Worm (Caenorhabditis elegans) whole organism, L1 larva: ENCODE data around the gene C06A1.7.

Experiments
- C34B4.2 ChIP-seq: sonication (generic microtip); optimal IDR thresholded peaks from 2 replicates; lab custom pipeline; 2017; ENCODE audit warnings: mild to moderate bottlenecking, missing genetic modification characterization, missing compliant biosample characterization
- aha-1 ChIP-seq: fragments of 150-350 bp; optimal IDR thresholded peaks from 2 replicates; lab custom pipeline; 2014; ENCODE audit warnings: missing biosample characterization, missing genetic modification characterization
- alr-1 ChIP-seq: fragments of 200-800 bp; sonication (Bioruptor generic); optimal IDR thresholded peaks from 2 replicates; lab custom pipeline; 2018; ENCODE audit warnings: borderline replicate concordance, mild to moderate bottlenecking, missing genetic modification characterization, missing compliant biosample characterization
- aly-2 ChIP-seq: fragments of 150-350 bp; optimal IDR thresholded peaks from 2 replicates; lab custom pipeline; 2014; ENCODE audit warnings: missing biosample characterization, missing genetic modification characterization
- blmp-1 ChIP-seq: fragments of 150-350 bp; optimal IDR thresholded peaks from 2 replicates; lab custom pipeline; 2014; ENCODE audit warnings: missing biosample characterization, missing genetic modification characterization
- ceh-63 ChIP-seq: fragments of 200-800 bp; sonication (Bioruptor generic); optimal IDR thresholded peaks from 2 replicates; lab custom pipeline; 2018; ENCODE audit warnings: mild to moderate bottlenecking, missing genetic modification characterization, missing compliant biosample characterization
- ceh-82 ChIP-seq, 3 experiments: fragments of 150-350 bp in 1 of 3; sonication (generic microtip) in 2 of 3; optimal IDR thresholded peaks; 2 replicates each; lab custom pipeline; 2014 to 2017; ENCODE audit warnings: missing biosample characterization in 3 of 3, missing genetic modification characterization in 3 of 3
- ceh-88 ChIP-seq: fragments of 200-800 bp; sonication (Bioruptor generic); IDR thresholded peaks from 2 replicates; pipeline ENCODE4 v1.3.6; 2022; ENCODE audit warnings: missing genetic modification characterization, missing compliant biosample characterization
- dpl-1 ChIP-seq, 3 experiments: fragments of 150-350 bp in 2 of 3; sonication (generic microtip) in 1 of 3; optimal IDR thresholded peaks; 2 replicates each; lab custom pipeline; 2014 to 2017; ENCODE audit warnings: missing biosample characterization in 3 of 3, missing genetic modification characterization in 3 of 3, missing genetic modification reagents in 3 of 3
- efl-1 ChIP-seq, 4 experiments: fragments of 150-350 bp; optimal IDR thresholded peaks in 3 of 4; peaks in 1 of 4; 1 replicate in 1 of 4; 2 replicates in 3 of 4; lab custom pipeline; 2014; ENCODE audit warnings: missing biosample characterization in 2 of 4, missing genetic modification characterization in 2 of 4, missing genetic modification reagents in 2 of 4
- efl-3 ChIP-seq: fragments of 200-800 bp; sonication (Bioruptor generic); optimal IDR thresholded peaks from 2 replicates; lab custom pipeline; 2018; ENCODE audit warnings: mild to moderate bottlenecking, missing genetic modification characterization, missing compliant biosample characterization
- fkh-10 ChIP-seq: sonication (generic microtip); optimal IDR thresholded peaks from 2 replicates; lab custom pipeline; 2017; ENCODE audit warnings: missing biosample characterization, missing genetic modification reagents, missing genetic modification characterization
- fkh-4 ChIP-seq: sonication (generic microtip); optimal IDR thresholded peaks from 2 replicates; lab custom pipeline; 2016; ENCODE audit warnings: missing compliant biosample characterization, missing genetic modification characterization, borderline replicate concordance
- fos-1 ChIP-seq: fragments of 150-350 bp; optimal IDR thresholded peaks from 2 replicates; lab custom pipeline; 2014; ENCODE audit warnings: missing biosample characterization, missing genetic modification characterization
- grh-1 ChIP-seq: fragments of 200-800 bp; sonication (Bioruptor generic); IDR thresholded peaks from 2 replicates; pipeline ENCODE4 v1.3.6; 2022; ENCODE audit warnings: missing genetic modification reagents, missing genetic modification characterization, missing compliant biosample characterization
- hlh-4 ChIP-seq: sonication (generic microtip); optimal IDR thresholded peaks from 2 replicates; lab custom pipeline; 2016; ENCODE audit warnings: mild to moderate bottlenecking, missing genetic modification characterization, missing compliant biosample characterization
- jun-1 ChIP-seq: fragments of 150-350 bp; optimal IDR thresholded peaks from 2 replicates; lab custom pipeline; 2014; ENCODE audit warnings: missing biosample characterization, missing genetic modification reagents, missing genetic modification characterization
- lin-13 ChIP-seq: fragments of 150-350 bp; optimal IDR thresholded peaks from 2 replicates; lab custom pipeline; 2014; ENCODE audit warnings: missing biosample characterization, missing genetic modification reagents, missing genetic modification characterization
- lin-14 ChIP-seq: fragments of 200-800 bp; sonication (Bioruptor generic); optimal IDR thresholded peaks from 2 replicates; lab custom pipeline; 2018; ENCODE audit warnings: mild to moderate bottlenecking, missing genetic modification characterization, moderate library complexity, missing compliant biosample characterization
- lin-15B ChIP-seq: fragments of 150-350 bp; sonication (generic microtip); optimal IDR thresholded peaks from 3 replicates; lab custom pipeline; 2014; ENCODE audit warnings: missing biosample characterization, missing genetic modification characterization
- lin-35 ChIP-seq, 2 experiments: fragments of 150-350 bp; optimal IDR thresholded peaks; 2 replicates each; lab custom pipeline; 2014; ENCODE audit warnings: missing biosample characterization in 2 of 2, missing genetic modification characterization in 2 of 2, missing genetic modification reagents in 2 of 2
- lir-3 ChIP-seq: sonication (generic microtip); optimal IDR thresholded peaks from 2 replicates; lab custom pipeline; 2016; ENCODE audit warnings: mild to moderate bottlenecking, missing genetic modification characterization, moderate library complexity, missing compliant biosample characterization; ENCODE audit not compliant: poor library complexity
- lsy-2 ChIP-seq, 2 experiments: fragments of 150-350 bp; optimal IDR thresholded peaks; 2 replicates each; lab custom pipeline; 2014; ENCODE audit warnings: missing biosample characterization in 2 of 2, missing genetic modification characterization in 2 of 2
- mef-2 ChIP-seq: fragments of 150-350 bp; optimal IDR thresholded peaks from 2 replicates; lab custom pipeline; 2014; ENCODE audit warnings: missing biosample characterization, missing genetic modification characterization
- mep-1 ChIP-seq: fragments of 150-350 bp; optimal IDR thresholded peaks from 2 replicates; lab custom pipeline; 2014; ENCODE audit warnings: missing biosample characterization, missing genetic modification characterization
- nhr-12 ChIP-seq: sonication (generic microtip); optimal IDR thresholded peaks from 2 replicates; lab custom pipeline; 2017; ENCODE audit warnings: missing biosample characterization, missing genetic modification characterization
- nhr-28 ChIP-seq: fragments of 150-350 bp; optimal IDR thresholded peaks from 2 replicates; lab custom pipeline; 2014; ENCODE audit warnings: missing biosample characterization, missing genetic modification characterization
- nhr-71 ChIP-seq: sonication (generic microtip); optimal IDR thresholded peaks from 2 replicates; lab custom pipeline; 2016; ENCODE audit warnings: mild to moderate bottlenecking, missing genetic modification characterization, moderate library complexity, missing compliant biosample characterization
- nhr-76 ChIP-seq: sonication (generic microtip); optimal IDR thresholded peaks from 2 replicates; lab custom pipeline; 2017; ENCODE audit warnings: missing biosample characterization, missing genetic modification characterization
- nhr-85 ChIP-seq: sonication (generic microtip); peaks from one replicate; lab custom pipeline; 2016; ENCODE audit warnings: missing genetic modification characterization, inconsistent platforms, missing compliant biosample characterization
- rnt-1 ChIP-seq: sonication (generic microtip); optimal IDR thresholded peaks from 2 replicates; lab custom pipeline; 2016; ENCODE audit warnings: mild to moderate bottlenecking, missing genetic modification characterization, moderate library complexity, missing compliant biosample characterization
- skn-1 ChIP-seq: fragments of 150-350 bp; optimal IDR thresholded peaks from 2 replicates; lab custom pipeline; 2014; ENCODE audit warnings: missing biosample characterization, missing genetic modification characterization
- snpc-4 ChIP-seq: fragments of 150-350 bp; optimal IDR thresholded peaks from 2 replicates; lab custom pipeline; 2014; ENCODE audit warnings: missing biosample characterization, missing genetic modification characterization
- sptf-1 ChIP-seq: fragments of 150-350 bp; optimal IDR thresholded peaks from 2 replicates; lab custom pipeline; 2014; ENCODE audit warnings: missing biosample characterization, missing genetic modification characterization
- swsn-7 ChIP-seq: sonication (generic microtip); optimal IDR thresholded peaks from 2 replicates; lab custom pipeline; 2016; ENCODE audit warnings: missing genetic modification characterization, missing compliant biosample characterization
- tbx-2 ChIP-seq: sonication (generic microtip); optimal IDR thresholded peaks from 2 replicates; lab custom pipeline; 2016; ENCODE audit warnings: missing genetic modification characterization, missing compliant biosample characterization
- unc-30 ChIP-seq: sonication (generic microtip); optimal IDR thresholded peaks from 2 replicates; lab custom pipeline; 2017; ENCODE audit warnings: missing biosample characterization, missing genetic modification characterization
- unc-98 ChIP-seq: fragments of 200-800 bp; sonication (Bioruptor generic); IDR thresholded peaks from 2 replicates; pipeline ENCODE4 v1.3.6; 2022; ENCODE audit warnings: missing genetic modification characterization, missing compliant biosample characterization
- xbp-1 ChIP-seq: sonication (generic microtip); optimal IDR thresholded peaks from 2 replicates; lab custom pipeline; 2016; ENCODE audit warnings: missing genetic modification characterization, missing compliant biosample characterization
- zag-1 ChIP-seq: fragments of 150-350 bp; optimal IDR thresholded peaks from 2 replicates; lab custom pipeline; 2014; ENCODE audit warnings: missing biosample characterization, missing genetic modification characterization
- ztf-11 ChIP-seq, 2 experiments: sonication (generic microtip); optimal IDR thresholded peaks; 2 replicates each; lab custom pipeline; 2016 to 2017; ENCODE audit warnings: missing genetic modification characterization in 2 of 2, missing biosample characterization in 1 of 2, missing compliant biosample characterization in 1 of 2

The C06A1.7 gene

ce11 chrII:10555484-10556075, 9.1 kb upstream of the C06A1.7 start (continued):
- TF ChIP-seq unc-98 (GFP tag; lab: Robert Waterston, UW), result no peak
- TF ChIP-seq xbp-1 (tag; lab: Kevin White, UChicago), result peak; percentile 55
- TF ChIP-seq fos-1 (tag; lab: Kevin White, UChicago), result no peak
- no peak for TF ChIP-seq ceh-63
- TF ChIP-seq lin-13, result peak; percentile 45
- no peak for TF ChIP-seq fkh-10 (GFP tag; lab: Kevin White, UChicago)
- no peak for TF ChIP-seq unc-30
- TF ChIP-seq zag-1, result no peak
- peak in 1 of 3 experiments; percentile 17 for TF ChIP-seq ceh-82 (tag; optimal IDR thresholded peaks at IDR 0.05; lab: Kevin White, UChicago)
- peak; percentile 44 for TF ChIP-seq aha-1 (tag; lab: Kevin White, UChicago)
- peak; percentile 81 for TF ChIP-seq mep-1
- TF ChIP-seq nhr-85 (tag; lab: Kevin White, UChicago), result peak; percentile 97
- peak; percentile 46 for TF ChIP-seq lir-3 (tag; lab: Kevin White, UChicago)
- no peak for TF ChIP-seq lin-15B (tag; lab: Kevin White, UChicago)
- peak; percentile 16 to 47 (median 18) for TF ChIP-seq dpl-1 (GFP tag; optimal IDR thresholded peaks at IDR 0.05; lab: Kevin White, UChicago)
- peak; percentile 57 for TF ChIP-seq skn-1 (tag; lab: Kevin White, UChicago)
- no peak for TF ChIP-seq mef-2 (tag; lab: Kevin White, UChicago)
- TF ChIP-seq jun-1 (tag; lab: Kevin White, UChicago), result peak; percentile 0
- TF ChIP-seq hlh-4 (tag; lab: Kevin White, UChicago), result no peak
- peak in 1 of 2 experiments; percentile 2 for TF ChIP-seq ztf-11 (tag; optimal IDR thresholded peaks at IDR 0.05; lab: Kevin White, UChicago)
- TF ChIP-seq nhr-76, result no peak
- TF ChIP-seq fkh-4 (tag; lab: Kevin White, UChicago), result peak; percentile 47
- TF ChIP-seq lin-35 (GFP tag; optimal IDR thresholded peaks at IDR 0.05; lab: Kevin White, UChicago), result peak; percentile 25 to 73
- no peak for TF ChIP-seq alr-1 (tag; lab: Kevin White, UChicago)
- TF ChIP-seq nhr-71 (tag; lab: Kevin White, UChicago), result peak; percentile 92
- peak; percentile 59 for TF ChIP-seq tbx-2 (tag; lab: Kevin White, UChicago)
- peak; percentile 89 for TF ChIP-seq lin-14
- TF ChIP-seq swsn-7, result peak; percentile 62
- TF ChIP-seq nhr-28, result no peak
- peak; percentile 27; the same call in 1 of the 2 replicates for TF ChIP-seq ceh-88 (GFP tag; lab: Robert Waterston, UW)
- peak; percentile 25 for TF ChIP-seq snpc-4 (tag; lab: Kevin White, UChicago)
- peak; percentile 85 for TF ChIP-seq blmp-1 (tag; lab: Kevin White, UChicago)
- TF ChIP-seq, all 84 proteins: peak for 43

DNA sequence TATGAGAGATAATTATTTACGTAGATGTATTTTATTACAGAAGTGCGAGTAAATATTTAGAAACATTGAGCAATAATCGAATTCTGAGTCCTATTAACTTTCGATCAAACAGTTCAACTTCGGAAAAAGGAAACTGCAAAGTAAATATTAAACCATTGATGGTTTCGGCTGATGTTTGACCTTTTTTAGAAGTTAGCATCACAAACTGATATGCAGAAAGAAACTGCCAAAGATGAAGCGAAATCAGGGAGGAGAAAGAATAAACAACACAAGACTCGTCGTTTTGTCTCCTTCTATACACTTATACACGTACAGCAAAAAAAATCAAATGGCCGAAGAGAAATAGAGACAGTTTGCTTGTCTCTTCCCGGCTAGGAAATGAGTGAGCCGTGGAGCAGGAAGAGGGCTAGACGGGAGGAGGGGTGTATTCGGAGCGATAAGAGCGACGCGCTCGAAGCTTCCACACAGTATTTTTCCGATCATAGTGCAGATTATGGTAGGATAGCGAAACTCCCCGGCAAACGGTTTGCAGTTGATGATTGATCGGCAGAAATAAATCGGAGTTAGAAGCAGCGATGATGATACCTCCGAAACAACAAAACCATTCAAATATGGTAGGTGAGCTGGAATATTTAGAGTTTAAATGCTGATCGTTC, 8.0 kb upstream of the C06A1.7 start:
- TF ChIP-seq aly-2 (tag; lab: Kevin White, UChicago) (no peak), ceh-82 (tag; optimal IDR thresholded peaks at IDR 0.05; lab: Kevin White, UChicago) (no peak), efl-1 (optimal IDR thresholded peaks at IDR 0.05; lab: Kevin White, UChicago) (peak in 1 of 2 experiments; percentile 5), efl-1 (GFP tag; optimal IDR thresholded peaks at IDR 0.05 in 1 of 2; lab: Kevin White, UChicago) (peak in 1 of 2 experiments; percentile 91), sptf-1 (tag; lab: Kevin White, UChicago) (no peak), efl-3 (no peak), rnt-1 (tag; lab: Kevin White, UChicago) (peak; percentile 22), jun-1 (tag; lab: Kevin White, UChicago) (peak; percentile 12), grh-1 (GFP tag; lab: Robert Waterston, UW) (no peak), nhr-12 (no peak), lsy-2 (tag; optimal IDR thresholded peaks at IDR 0.05; lab: Kevin White, UChicago) (peak in 1 of 2 experiments; percentile 27), C34B4.2 (tag; lab: Kevin White, UChicago) (no peak), fkh-4 (tag; lab: Kevin White, UChicago) (no peak), lir-3 (tag; lab: Kevin White, UChicago) (no peak)
